Worm (Caenorhabditis elegans) whole organism, L4 larva: ENCODE data around the gene F01D5.8.

Experiments
- F10B5.3 ChIP-seq: sonication (generic microtip); optimal IDR thresholded peaks from 2 replicates; lab custom pipeline; 2016; ENCODE audit warnings: mild to moderate bottlenecking, missing genetic modification characterization, missing compliant biosample characterization
- F37D6.2 ChIP-seq: sonication (generic microtip); optimal IDR thresholded peaks from 2 replicates; lab custom pipeline; 2016; ENCODE audit warnings: mild to moderate bottlenecking, missing genetic modification characterization, missing compliant biosample characterization
- F44E2.7 ChIP-seq: fragments of 200-800 bp; sonication (Bioruptor generic); IDR thresholded peaks from 2 replicates; pipeline ENCODE4 v2.1.2; 2022; ENCODE audit warnings: missing genetic modification characterization, missing compliant biosample characterization
- Y5F2A.4 ChIP-seq: fragments of 200-800 bp; sonication (Bioruptor generic); optimal IDR thresholded peaks from 2 replicates; lab custom pipeline; 2018; ENCODE audit warnings: mild to moderate bottlenecking, missing genetic modification characterization, missing compliant biosample characterization
- Y75B8A.6 ChIP-seq: fragments of 200-800 bp; sonication (Bioruptor generic); IDR thresholded peaks from 2 replicates; pipeline ENCODE4 v1.3.6; 2022; ENCODE audit warnings: missing genetic modification reagents, missing genetic modification characterization, missing compliant biosample characterization
- ZK337.2 ChIP-seq: fragments of 200-800 bp; sonication (Bioruptor generic); IDR thresholded peaks from 2 replicates; pipeline ENCODE4 v1.3.6; 2022; ENCODE audit warnings: missing genetic modification reagents, missing genetic modification characterization, missing compliant biosample characterization
- ZK546.5 ChIP-seq, 2 experiments: sonication (generic microtip); optimal IDR thresholded peaks; 2 replicates each; lab custom pipeline; 2017; ENCODE audit warnings: missing biosample characterization in 2 of 2, missing genetic modification characterization in 2 of 2
- aha-1 ChIP-seq: fragments of 150-350 bp; peaks from one replicate; lab custom pipeline; 2014; ENCODE audit warnings: missing biosample characterization, missing genetic modification characterization
- aly-2 ChIP-seq: sonication (generic microtip); optimal IDR thresholded peaks from 2 replicates; lab custom pipeline; 2018; ENCODE audit warnings: missing biosample characterization, missing genetic modification characterization
- ama-1 ChIP-seq: fragments of 150-350 bp; optimal IDR thresholded peaks from 2 replicates; lab custom pipeline; 2014; ENCODE audit warnings: inconsistent platforms, mixed read lengths
- attf-4 ChIP-seq: sonication (generic microtip); optimal IDR thresholded peaks from 3 replicates; lab custom pipeline; 2017; ENCODE audit warnings: missing biosample characterization, missing genetic modification characterization
- ceh-20 ChIP-seq: fragments of 200-800 bp; sonication (Bioruptor generic); IDR thresholded peaks from 2 replicates; pipeline ENCODE4 v1.3.6; 2022; ENCODE audit warnings: missing genetic modification reagents, missing genetic modification characterization, missing compliant biosample characterization
- ceh-32 ChIP-seq: sonication (generic microtip); optimal IDR thresholded peaks from 2 replicates; lab custom pipeline; 2016; ENCODE audit warnings: mild to moderate bottlenecking, missing genetic modification characterization, missing compliant biosample characterization; ENCODE audit not compliant: poor library complexity
- ceh-82 ChIP-seq: sonication (generic microtip); optimal IDR thresholded peaks from 2 replicates; lab custom pipeline; 2017; ENCODE audit warnings: missing biosample characterization, missing genetic modification characterization
- daf-16 ChIP-seq, 3 experiments: sonication (generic microtip); optimal IDR thresholded peaks; 2 replicates each; lab custom pipeline; 2016 to 2017; ENCODE audit warnings: missing genetic modification characterization in 3 of 3, missing genetic modification reagents in 3 of 3, mild to moderate bottlenecking in 2 of 3, missing compliant biosample characterization in 2 of 3, missing biosample characterization in 1 of 3, moderate library complexity in 1 of 3
- dmd-6 ChIP-seq: fragments of 200-800 bp; sonication (Bioruptor generic); IDR thresholded peaks from 2 replicates; pipeline ENCODE4 v1.3.6; 2022; ENCODE audit warnings: missing genetic modification reagents, missing genetic modification characterization, missing compliant biosample characterization
- dpl-1 ChIP-seq: fragments of 150-350 bp; optimal IDR thresholded peaks from 2 replicates; lab custom pipeline; 2014; ENCODE audit warnings: missing biosample characterization, missing genetic modification reagents, missing genetic modification characterization
- dve-1 ChIP-seq: sonication (generic microtip); optimal IDR thresholded peaks from 2 replicates; lab custom pipeline; 2017; ENCODE audit warnings: antibody characterized with exemption, mild to moderate bottlenecking, missing genetic modification characterization, missing compliant biosample characterization; ENCODE audit not compliant: insufficient read depth
- fkh-10 ChIP-seq: fragments of 150-350 bp; optimal IDR thresholded peaks from 2 replicates; lab custom pipeline; 2014; ENCODE audit warnings: missing biosample characterization, missing genetic modification reagents, missing genetic modification characterization
- gei-8 ChIP-seq: fragments of 200-800 bp; sonication (Bioruptor generic); optimal IDR thresholded peaks from 2 replicates; lab custom pipeline; 2018; ENCODE audit warnings: mild to moderate bottlenecking, missing genetic modification characterization, missing compliant biosample characterization
- hif-1 ChIP-seq, 2 experiments: sonication (generic microtip); optimal IDR thresholded peaks; 2 replicates each; lab custom pipeline; 2016 to 2017; ENCODE audit warnings: missing compliant biosample characterization in 2 of 2, missing genetic modification characterization in 2 of 2, missing genetic modification reagents in 2 of 2, missing genotype in 2 of 2, mild to moderate bottlenecking in 1 of 2
- hlh-11 ChIP-seq: fragments of 200-800 bp; sonication (Bioruptor generic); optimal IDR thresholded peaks from 2 replicates; lab custom pipeline; 2018; ENCODE audit warnings: mild to moderate bottlenecking, missing genetic modification characterization, missing compliant biosample characterization
- hlh-30 ChIP-seq: sonication (generic microtip); optimal IDR thresholded peaks from 2 replicates; lab custom pipeline; 2017; ENCODE audit warnings: antibody characterized with exemption, mild to moderate bottlenecking, missing genetic modification characterization, missing compliant biosample characterization; ENCODE audit not compliant: insufficient read depth
- jun-1 ChIP-seq: fragments of 150-350 bp; optimal IDR thresholded peaks from 2 replicates; lab custom pipeline; 2014; ENCODE audit warnings: missing biosample characterization, missing genetic modification reagents, missing genetic modification characterization
- lin-29 ChIP-seq: fragments of 200-800 bp; sonication (Bioruptor generic); IDR thresholded peaks from 2 replicates; pipeline ENCODE4 v1.3.6; 2022; ENCODE audit warnings: missing genetic modification reagents, missing genetic modification characterization, missing compliant biosample characterization
- lin-39 ChIP-seq: fragments of 150-350 bp; optimal IDR thresholded peaks from 2 replicates; lab custom pipeline; 2014; ENCODE audit warnings: missing biosample characterization, missing genetic modification reagents, missing genetic modification characterization
- mdt-29 ChIP-seq: fragments of 200-800 bp; sonication (Bioruptor generic); IDR thresholded peaks from 2 replicates; pipeline ENCODE4 v1.3.6; 2022; ENCODE audit warnings: missing genetic modification reagents, missing genetic modification characterization, missing compliant biosample characterization
- mes-2 ChIP-seq: sonication (generic microtip); optimal IDR thresholded peaks from 2 replicates; lab custom pipeline; 2016; ENCODE audit warnings: missing genotype, mild to moderate bottlenecking, missing genetic modification characterization, missing compliant biosample characterization; ENCODE audit not compliant: poor library complexity, severe bottlenecking
- mxl-2 ChIP-seq: fragments of 200-800 bp; sonication (Bioruptor generic); conservative IDR thresholded peaks from 2 replicates; pipeline ENCODE4 v1.3.6; 2022; ENCODE audit warnings: missing genetic modification reagents, missing genetic modification characterization, missing compliant biosample characterization
- mxl-3 ChIP-seq: fragments of 200-800 bp; sonication (Bioruptor generic); optimal IDR thresholded peaks from 2 replicates; lab custom pipeline; 2018; ENCODE audit warnings: mild to moderate bottlenecking, missing genetic modification characterization, missing compliant biosample characterization
- nhr-102 ChIP-seq: sonication (generic microtip); optimal IDR thresholded peaks from 2 replicates; lab custom pipeline; 2016; ENCODE audit warnings: mild to moderate bottlenecking, missing genetic modification characterization, moderate library complexity, missing compliant biosample characterization
- nhr-11 ChIP-seq: fragments of 150-350 bp; optimal IDR thresholded peaks from 2 replicates; lab custom pipeline; 2014; ENCODE audit warnings: missing biosample characterization, missing genetic modification characterization
- nhr-111 ChIP-seq: fragments of 200-800 bp; sonication (Bioruptor generic); optimal IDR thresholded peaks from 2 replicates; lab custom pipeline; 2018; ENCODE audit warnings: mild to moderate bottlenecking, missing genetic modification characterization, missing compliant biosample characterization
- nhr-28 ChIP-seq: fragments of 150-350 bp; optimal IDR thresholded peaks from 2 replicates; lab custom pipeline; 2014; ENCODE audit warnings: missing biosample characterization, missing genetic modification characterization
- nhr-77 ChIP-seq: fragments of 150-350 bp; optimal IDR thresholded peaks from 2 replicates; lab custom pipeline; 2014; ENCODE audit warnings: missing biosample characterization, missing genetic modification characterization
- php-3 ChIP-seq: fragments of 200-800 bp; sonication (Bioruptor generic); IDR thresholded peaks from 2 replicates; pipeline ENCODE4 v1.3.6; 2022; ENCODE audit warnings: missing genetic modification reagents, missing genetic modification characterization, missing compliant biosample characterization
- pqm-1 ChIP-seq: sonication (generic microtip); optimal IDR thresholded peaks from 2 replicates; lab custom pipeline; 2017; ENCODE audit warnings: missing biosample characterization, missing genetic modification characterization
- skn-1 ChIP-seq: fragments of 150-350 bp; optimal IDR thresholded peaks from 2 replicates; lab custom pipeline; 2014; ENCODE audit warnings: missing biosample characterization, missing genetic modification characterization
- snpc-4 ChIP-seq: fragments of 150-350 bp; optimal IDR thresholded peaks from 2 replicates; lab custom pipeline; 2014; ENCODE audit warnings: missing biosample characterization, missing genetic modification characterization
- tra-1 ChIP-seq: fragments of 200-800 bp; sonication (Bioruptor generic); IDR thresholded peaks from 2 replicates; pipeline ENCODE4 v1.3.6; 2022; ENCODE audit warnings: missing genetic modification reagents, missing genetic modification characterization, missing compliant biosample characterization
- zfp-3 ChIP-seq: fragments of 200-800 bp; sonication (Bioruptor generic); conservative IDR thresholded peaks from 2 replicates; pipeline ENCODE4 v1.3.6; 2022; ENCODE audit warnings: missing genetic modification reagents, missing genetic modification characterization, missing compliant biosample characterization
- zip-11 ChIP-seq: fragments of 200-800 bp; sonication (Bioruptor generic); IDR thresholded peaks from 2 replicates; pipeline ENCODE4 v1.3.6; 2022; ENCODE audit warnings: missing genetic modification characterization, missing compliant biosample characterization
- ztf-11 ChIP-seq: fragments of 150-350 bp; optimal IDR thresholded peaks from 2 replicates; lab custom pipeline; 2014; ENCODE audit warnings: missing biosample characterization, missing genetic modification characterization

The F01D5.8 gene

ce11 chrII:14050506-14050905 is 40.0 kb downstream of the F01D5.8 start (continued):
- TF ChIP-seq mdt-29 (no peak), hlh-11 (tag; lab: Kevin White, UChicago) (peak; percentile 96), zfp-3 (GFP tag; lab: Robert Waterston, UW) (no peak), ztf-11 (no peak), aha-1 (tag; lab: Kevin White, UChicago) (no peak), lin-39 (tag; lab: Kevin White, UChicago) (no peak), Y5F2A.4 (no peak), tra-1 (GFP tag; lab: Robert Waterston, UW) (peak; percentile 74), F44E2.7 (GFP tag; lab: Robert Waterston, UW) (no peak), snpc-4 (tag; lab: Kevin White, UChicago) (no peak), Y75B8A.6 (no peak), ceh-32 (tag; lab: Kevin White, UChicago) (no peak), lin-29 (GFP tag; lab: Robert Waterston, UW) (0 out of 2 replicates have a peak, but pooled peaks have one; percentile 19), skn-1 (no peak), ZK546.5 (tag; optimal IDR thresholded peaks at IDR 0.05; lab: Kevin White, UChicago) (no peak), nhr-11 (tag; lab: Kevin White, UChicago) (peak; percentile 51), F10B5.3 (tag; lab: Kevin White, UChicago) (no peak), jun-1 (no peak)

ce11 chrII:14051474-14051934 is 41.0 kb downstream of the F01D5.8 start:
- peak; percentile 59 for TF ChIP-seq aha-1 (tag; lab: Kevin White, UChicago)
- peak; percentile 89 for TF ChIP-seq nhr-77
- TF ChIP-seq nhr-28 = peak; percentile 89
- peak; percentile 65 for TF ChIP-seq hlh-11 (tag; lab: Kevin White, UChicago)
- TF ChIP-seq mxl-3 (GFP tag; lab: Kevin White, UChicago) = peak; percentile 30
- TF ChIP-seq aly-2 (tag; lab: Kevin White, UChicago) = no peak
- TF ChIP-seq daf-16 (GFP tag; optimal IDR thresholded peaks at IDR 0.05; lab: Kevin White, UChicago) = no peak
- TF ChIP-seq daf-16 (tag; optimal IDR thresholded peaks at IDR 0.05; lab: Kevin White, UChicago) = peak; percentile 53
- TF ChIP-seq ama-1 (lab: Kevin White, UChicago) = no peak
- TF ChIP-seq dve-1 (tag; lab: Kevin White, UChicago) = peak; percentile 38
- peak; percentile 50 for TF ChIP-seq hlh-30 (tag; lab: Kevin White, UChicago)
- TF ChIP-seq dmd-6 (GFP tag; lab: Robert Waterston, UW) = peak; percentile 43; the same call in 1 of the 2 replicates
- TF ChIP-seq ceh-32 (tag; lab: Kevin White, UChicago) = no peak
- peak; percentile 67 for TF ChIP-seq pqm-1 (tag; lab: Kevin White, UChicago)

DNA sequence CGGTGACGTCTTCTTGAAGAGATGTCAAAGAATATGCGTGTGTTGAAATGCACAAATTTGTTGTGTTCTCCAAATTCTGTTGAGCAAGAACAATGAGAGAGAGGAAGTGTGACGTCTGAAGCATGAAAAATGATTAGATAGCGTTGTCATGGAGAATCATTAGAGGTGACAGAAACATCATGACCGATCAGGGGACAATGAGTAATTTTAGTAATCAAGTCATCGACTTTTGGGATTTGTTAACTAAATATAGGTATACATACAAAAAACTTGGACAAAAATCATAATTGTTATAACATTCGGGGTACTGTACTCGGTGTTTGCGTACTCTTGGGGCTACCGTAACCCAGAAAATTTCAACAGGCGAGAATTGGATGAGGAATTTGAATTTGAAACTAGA is 41.7 kb downstream of the F01D5.8 start, which contains the start of gene daf-5:
TSS of gene daf-5 (minus strand) at position 101 of the 400 bp plus-strand sequence.
- TF ChIP-seq ZK337.2 (GFP tag; lab: Robert Waterston, UW) (no peak), aha-1 (tag; lab: Kevin White, UChicago) (peak; percentile 41)
- TF ChIP-seq, all 104 proteins: peak for 1

- no peak for TF ChIP-seq hif-1 (tag; optimal IDR thresholded peaks at IDR 0.05; lab: Kevin White, UChicago)
- peak; percentile 34; the same call in 1 of the 2 replicates for TF ChIP-seq dmd-6 (GFP tag; lab: Robert Waterston, UW)
These were observed 42.6 kb downstream of the F01D5.8 start for ce11 chrII:14053141-14053540.

DNA sequence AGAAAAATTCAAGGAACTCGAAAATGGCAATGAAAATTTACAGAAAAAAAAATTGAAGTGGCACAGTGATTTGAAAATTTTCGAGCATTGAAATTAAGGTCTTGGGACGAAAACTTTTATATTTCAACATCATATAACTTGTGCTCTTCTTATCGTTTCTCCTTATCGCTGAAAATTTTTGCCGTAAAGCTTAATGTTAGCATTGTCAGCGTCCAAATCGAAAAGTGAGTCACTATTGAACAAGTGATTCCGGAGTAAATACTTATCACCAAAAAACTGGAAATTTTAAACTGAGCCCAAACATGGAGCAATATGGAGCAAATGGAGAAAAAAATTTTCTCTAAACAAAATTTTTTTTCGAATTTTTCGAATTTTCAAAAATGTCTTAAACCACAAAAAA is 45.2 kb downstream of the F01D5.8 start:
- TF ChIP-seq attf-4 (tag; lab: Kevin White, UChicago) (no peak), dve-1 (tag; lab: Kevin White, UChicago) (peak; percentile 37), nhr-102 (tag; lab: Kevin White, UChicago) (no peak), php-3 (no peak), mes-2 (no peak), Y5F2A.4 (no peak), nhr-111 (GFP tag; lab: Kevin White, UChicago) (no peak), ceh-82 (no peak), nhr-28 (peak; percentile 46), F37D6.2 (tag; lab: Kevin White, UChicago) (no peak), dpl-1 (GFP tag; lab: Kevin White, UChicago) (no peak), zip-11 (GFP tag; lab: Robert Waterston, UW) (no peak), dmd-6 (GFP tag; lab: Robert Waterston, UW) (peak; percentile 39; the same call in 1 of the 2 replicates), fkh-10 (GFP tag; lab: Kevin White, UChicago) (no peak), gei-8 (GFP tag; lab: Kevin White, UChicago) (no peak), lin-29 (GFP tag; lab: Robert Waterston, UW) (no peak), pqm-1 (tag; lab: Kevin White, UChicago) (peak; percentile 75), ceh-20 (GFP tag; lab: Robert Waterston, UW) (no peak), mxl-2 (no peak)
